Worm (Caenorhabditis elegans) whole organism, L1 larva: ENCODE data around the gene C01G12.7.

Experiments used
- C34B4.2 ChIP-seq: sonication (generic microtip); optimal IDR thresholded peaks from 2 replicates; lab custom pipeline; 2017; ENCODE audit warnings: mild to moderate bottlenecking, missing genetic modification characterization, missing compliant biosample characterization
- F16B12.6 ChIP-seq: fragments of 150-350 bp; optimal IDR thresholded peaks from 2 replicates; lab custom pipeline; 2014; ENCODE audit warnings: missing biosample characterization, missing genetic modification characterization
- aly-2 ChIP-seq: fragments of 150-350 bp; optimal IDR thresholded peaks from 2 replicates; lab custom pipeline; 2014; ENCODE audit warnings: missing biosample characterization, missing genetic modification characterization
- ama-1 ChIP-seq: fragments of 150-350 bp; optimal IDR thresholded peaks from 2 replicates; lab custom pipeline; 2014
- blmp-1 ChIP-seq: fragments of 150-350 bp; optimal IDR thresholded peaks from 2 replicates; lab custom pipeline; 2014; ENCODE audit warnings: missing biosample characterization, missing genetic modification characterization
- ceh-8 ChIP-seq: fragments of 200-800 bp; sonication (Bioruptor generic); optimal IDR thresholded peaks from 2 replicates; lab custom pipeline; 2018; ENCODE audit warnings: mild to moderate bottlenecking, missing genetic modification characterization, moderate library complexity, missing compliant biosample characterization
- ceh-82 ChIP-seq, 3 experiments: fragments of 150-350 bp in 1 of 3; sonication (generic microtip) in 2 of 3; optimal IDR thresholded peaks; 2 replicates each; lab custom pipeline; 2014 to 2017; ENCODE audit warnings: missing biosample characterization in 3 of 3, missing genetic modification characterization in 3 of 3
- ceh-90 ChIP-seq: sonication (generic microtip); optimal IDR thresholded peaks from 2 replicates; lab custom pipeline; 2016; ENCODE audit warnings: missing genetic modification characterization, missing compliant biosample characterization
- ces-1 ChIP-seq: fragments of 150-350 bp; optimal IDR thresholded peaks from 2 replicates; lab custom pipeline; 2014; ENCODE audit warnings: missing biosample characterization, missing genetic modification reagents, missing genetic modification characterization
- dsc-1 ChIP-seq: sonication (generic microtip); optimal IDR thresholded peaks from 2 replicates; lab custom pipeline; 2016; ENCODE audit warnings: mild to moderate bottlenecking, missing genetic modification characterization, missing compliant biosample characterization
- efl-1 ChIP-seq, 4 experiments: fragments of 150-350 bp; optimal IDR thresholded peaks in 3 of 4; peaks in 1 of 4; 1 replicate in 1 of 4; 2 replicates in 3 of 4; lab custom pipeline; 2014; ENCODE audit warnings: missing biosample characterization in 2 of 4, missing genetic modification characterization in 2 of 4, missing genetic modification reagents in 2 of 4
- egl-27 ChIP-seq, 2 experiments: fragments of 150-350 bp in 1 of 2; sonication (generic microtip); optimal IDR thresholded peaks; 3 replicates each; lab custom pipeline; 2017 to 2018; ENCODE audit warnings: missing biosample characterization in 2 of 2, missing genetic modification characterization in 2 of 2, missing genetic modification reagents in 2 of 2
- fkh-10 ChIP-seq: sonication (generic microtip); optimal IDR thresholded peaks from 2 replicates; lab custom pipeline; 2017; ENCODE audit warnings: missing biosample characterization, missing genetic modification reagents, missing genetic modification characterization
- fkh-4 ChIP-seq: sonication (generic microtip); optimal IDR thresholded peaks from 2 replicates; lab custom pipeline; 2016; ENCODE audit warnings: missing compliant biosample characterization, missing genetic modification characterization, borderline replicate concordance
- fkh-8 ChIP-seq: sonication (generic microtip); optimal IDR thresholded peaks from 2 replicates; lab custom pipeline; 2016; ENCODE audit warnings: mild to moderate bottlenecking, missing genetic modification characterization, missing compliant biosample characterization
- fos-1 ChIP-seq: fragments of 150-350 bp; optimal IDR thresholded peaks from 2 replicates; lab custom pipeline; 2014; ENCODE audit warnings: missing biosample characterization, missing genetic modification characterization
- grh-1 ChIP-seq: fragments of 200-800 bp; sonication (Bioruptor generic); IDR thresholded peaks from 2 replicates; pipeline ENCODE4 v1.3.6; 2022; ENCODE audit warnings: missing genetic modification reagents, missing genetic modification characterization, missing compliant biosample characterization
- irx-1 ChIP-seq: sonication (generic microtip); optimal IDR thresholded peaks from 2 replicates; lab custom pipeline; 2016; ENCODE audit warnings: missing genetic modification characterization, missing compliant biosample characterization
- isw-1 ChIP-seq: fragments of 200-800 bp; sonication (Bioruptor generic); IDR thresholded peaks from 2 replicates; pipeline ENCODE4 v1.3.6; 2022; ENCODE audit warnings: missing genetic modification characterization, missing compliant biosample characterization
- jun-1 ChIP-seq: fragments of 150-350 bp; optimal IDR thresholded peaks from 2 replicates; lab custom pipeline; 2014; ENCODE audit warnings: missing biosample characterization, missing genetic modification reagents, missing genetic modification characterization
- lin-13 ChIP-seq: fragments of 150-350 bp; optimal IDR thresholded peaks from 2 replicates; lab custom pipeline; 2014; ENCODE audit warnings: missing biosample characterization, missing genetic modification reagents, missing genetic modification characterization
- lin-14 ChIP-seq: fragments of 200-800 bp; sonication (Bioruptor generic); optimal IDR thresholded peaks from 2 replicates; lab custom pipeline; 2018; ENCODE audit warnings: mild to moderate bottlenecking, missing genetic modification characterization, moderate library complexity, missing compliant biosample characterization
- lin-15B ChIP-seq: fragments of 150-350 bp; sonication (generic microtip); optimal IDR thresholded peaks from 3 replicates; lab custom pipeline; 2014; ENCODE audit warnings: missing biosample characterization, missing genetic modification characterization
- lin-35 ChIP-seq, 2 experiments: fragments of 150-350 bp; optimal IDR thresholded peaks; 2 replicates each; lab custom pipeline; 2014; ENCODE audit warnings: missing biosample characterization in 2 of 2, missing genetic modification characterization in 2 of 2, missing genetic modification reagents in 2 of 2
- lin-39 ChIP-seq: fragments of 150-350 bp; optimal IDR thresholded peaks from 2 replicates; lab custom pipeline; 2014; ENCODE audit warnings: missing biosample characterization, missing genetic modification reagents, missing genetic modification characterization
- lsy-2 ChIP-seq, 2 experiments: fragments of 150-350 bp; optimal IDR thresholded peaks; 2 replicates each; lab custom pipeline; 2014; ENCODE audit warnings: missing biosample characterization in 2 of 2, missing genetic modification characterization in 2 of 2
- mdl-1 ChIP-seq, 2 experiments: fragments of 150-350 bp; optimal IDR thresholded peaks; 2 replicates each; lab custom pipeline; 2014 to 2017; ENCODE audit warnings: missing biosample characterization in 2 of 2, missing genetic modification characterization in 2 of 2, inconsistent platforms in 1 of 2
- mef-2 ChIP-seq: fragments of 150-350 bp; optimal IDR thresholded peaks from 2 replicates; lab custom pipeline; 2014; ENCODE audit warnings: missing biosample characterization, missing genetic modification characterization
- nhr-12 ChIP-seq: sonication (generic microtip); optimal IDR thresholded peaks from 2 replicates; lab custom pipeline; 2017; ENCODE audit warnings: missing biosample characterization, missing genetic modification characterization
- nhr-20 ChIP-seq: sonication (generic microtip); optimal IDR thresholded peaks from 2 replicates; lab custom pipeline; 2016; ENCODE audit warnings: mild to moderate bottlenecking, missing genetic modification characterization, missing compliant biosample characterization
- nhr-237 ChIP-seq: fragments of 150-350 bp; optimal IDR thresholded peaks from 2 replicates; lab custom pipeline; 2014; ENCODE audit warnings: missing biosample characterization, missing genetic modification characterization
- nhr-47 ChIP-seq: sonication (generic microtip); optimal IDR thresholded peaks from 2 replicates; lab custom pipeline; 2016; ENCODE audit warnings: mild to moderate bottlenecking, missing genetic modification characterization, moderate library complexity, missing compliant biosample characterization
- nhr-84 ChIP-seq: sonication (generic microtip); optimal IDR thresholded peaks from 2 replicates; lab custom pipeline; 2017; ENCODE audit warnings: missing biosample characterization, missing genetic modification characterization
- nhr-85 ChIP-seq: sonication (generic microtip); peaks from one replicate; lab custom pipeline; 2016; ENCODE audit warnings: missing genetic modification characterization, inconsistent platforms, missing compliant biosample characterization
- pax-3 ChIP-seq: fragments of 200-800 bp; sonication (Bioruptor generic); optimal IDR thresholded peaks from 2 replicates; lab custom pipeline; 2018; ENCODE audit warnings: mild to moderate bottlenecking, missing genetic modification characterization, moderate library complexity, missing compliant biosample characterization
- rnt-1 ChIP-seq: sonication (generic microtip); optimal IDR thresholded peaks from 2 replicates; lab custom pipeline; 2016; ENCODE audit warnings: mild to moderate bottlenecking, missing genetic modification characterization, moderate library complexity, missing compliant biosample characterization
- skn-1 ChIP-seq: fragments of 150-350 bp; optimal IDR thresholded peaks from 2 replicates; lab custom pipeline; 2014; ENCODE audit warnings: missing biosample characterization, missing genetic modification characterization
- swsn-7 ChIP-seq: sonication (generic microtip); optimal IDR thresholded peaks from 2 replicates; lab custom pipeline; 2016; ENCODE audit warnings: missing genetic modification characterization, missing compliant biosample characterization
- unc-130 ChIP-seq: fragments of 150-350 bp; optimal IDR thresholded peaks from 2 replicates; lab custom pipeline; 2017; ENCODE audit warnings: missing biosample characterization, missing genetic modification characterization, inconsistent platforms
- unc-30 ChIP-seq: sonication (generic microtip); optimal IDR thresholded peaks from 2 replicates; lab custom pipeline; 2017; ENCODE audit warnings: missing biosample characterization, missing genetic modification characterization
- unc-98 ChIP-seq: fragments of 200-800 bp; sonication (Bioruptor generic); IDR thresholded peaks from 2 replicates; pipeline ENCODE4 v1.3.6; 2022; ENCODE audit warnings: missing genetic modification characterization, missing compliant biosample characterization
- zag-1 ChIP-seq: fragments of 150-350 bp; optimal IDR thresholded peaks from 2 replicates; lab custom pipeline; 2014; ENCODE audit warnings: missing biosample characterization, missing genetic modification characterization
- zip-4 ChIP-seq: fragments of 200-800 bp; sonication (Bioruptor generic); optimal IDR thresholded peaks from 2 replicates; lab custom pipeline; 2018; ENCODE audit warnings: mild to moderate bottlenecking, missing genetic modification characterization, moderate library complexity, missing compliant biosample characterization

Gene C01G12.7

DNA sequence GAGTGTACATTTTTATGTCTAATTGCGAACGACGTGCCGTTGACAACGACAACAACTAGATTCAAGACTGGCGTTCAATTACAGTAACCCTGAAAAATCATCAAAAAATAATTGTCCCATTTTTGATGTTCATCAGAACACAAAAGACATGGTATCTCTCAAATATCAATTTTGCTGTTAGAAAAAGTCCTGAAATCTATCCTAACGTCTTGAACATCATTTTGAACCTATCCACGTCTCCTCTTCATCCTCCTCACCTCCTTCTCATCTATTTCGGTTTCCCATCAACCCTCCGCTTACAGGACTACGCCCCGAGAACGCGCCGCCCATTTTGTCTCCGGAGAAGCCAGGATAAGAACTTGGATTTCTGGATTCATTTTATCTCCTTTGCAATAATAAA is 24.0 kb upstream of the C01G12.7 start, which contains the start of gene mltn-9:
mltn-9 (plus strand) TSS at position 301 of the 400 bp plus-strand sequence.
- TF ChIP-seq zip-4 (GFP tag; lab: Kevin White, UChicago) (no peak), irx-1 (no peak), nhr-237 (tag; lab: Kevin White, UChicago) (no peak), ceh-8 (no peak), nhr-47 (tag; lab: Kevin White, UChicago) (no peak), unc-130 (tag; lab: Kevin White, UChicago) (no peak), pax-3 (tag; lab: Kevin White, UChicago) (no peak), rnt-1 (tag; lab: Kevin White, UChicago) (no peak), mef-2 (tag; lab: Kevin White, UChicago) (no peak), ceh-90 (no peak), nhr-85 (tag; lab: Kevin White, UChicago) (no peak), lin-35 (GFP tag; optimal IDR thresholded peaks at IDR 0.05; lab: Kevin White, UChicago) (no peak), zag-1 (tag; lab: Kevin White, UChicago) (no peak), jun-1 (tag; lab: Kevin White, UChicago) (no peak), isw-1 (GFP tag; lab: Robert Waterston, UW) (no peak), unc-30 (tag; lab: Kevin White, UChicago) (no peak), fkh-8 (no peak), nhr-12 (tag; lab: Kevin White, UChicago) (no peak), ces-1 (GFP tag; lab: Kevin White, UChicago) (no peak)

DNA sequence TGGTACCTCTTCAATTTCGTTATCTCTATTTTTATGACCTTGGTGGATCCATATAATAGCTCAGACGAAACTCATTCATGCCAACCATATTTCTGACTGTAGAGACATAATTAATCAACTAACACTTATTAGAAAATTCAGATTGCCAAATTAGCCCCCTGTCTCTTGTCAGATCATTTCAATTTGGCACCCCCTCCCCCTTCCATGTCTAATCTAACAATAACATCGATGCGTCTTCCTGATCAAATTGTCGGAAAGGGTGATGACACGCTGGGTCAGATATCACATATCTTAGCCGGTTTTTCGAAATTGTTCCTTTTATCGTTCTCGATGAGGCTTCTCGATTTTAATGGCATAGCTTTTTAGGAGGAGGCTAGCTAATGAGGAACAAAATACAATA is 19.6 kb upstream of the C01G12.7 start:
- TF ChIP-seq blmp-1, result peak; percentile 7
- no peak for TF ChIP-seq nhr-84

DNA sequence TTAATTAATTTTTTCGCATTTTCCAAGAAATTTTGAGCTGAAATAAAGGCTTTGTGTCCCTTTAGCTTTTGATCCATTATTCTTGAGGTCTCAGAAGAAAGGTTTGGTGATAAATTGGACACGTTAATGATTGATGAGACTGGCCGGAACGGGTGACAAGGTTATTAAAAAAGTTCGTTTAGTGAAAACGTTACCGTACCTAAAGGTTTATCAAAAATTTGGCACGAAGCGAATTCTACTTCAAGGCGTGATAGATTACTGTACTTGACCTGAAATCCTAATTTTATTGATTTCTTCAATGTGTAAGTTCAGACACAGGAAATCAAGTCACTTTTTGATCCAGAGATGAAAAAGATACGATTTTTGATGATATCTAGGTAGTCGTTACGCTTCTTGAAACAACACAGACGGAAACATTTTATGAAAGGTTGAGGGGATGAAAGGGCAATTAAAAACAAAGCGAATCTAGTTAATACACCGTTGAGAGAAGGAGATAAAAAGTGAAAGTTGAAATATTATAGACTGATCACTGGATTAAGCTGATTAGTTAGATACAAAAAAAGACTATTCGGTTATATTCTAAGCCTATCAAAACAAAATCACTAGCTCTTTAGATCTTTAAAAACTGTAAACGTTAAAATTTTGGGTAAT is 18.9 kb upstream of the C01G12.7 start:
- no peak for TF ChIP-seq irx-1
- no peak for TF ChIP-seq mef-2 (tag; lab: Kevin White, UChicago)
- no peak for TF ChIP-seq dsc-1
- TF ChIP-seq fos-1 (tag; lab: Kevin White, UChicago), result no peak
- TF ChIP-seq zag-1 (tag; lab: Kevin White, UChicago), result no peak
- TF ChIP-seq swsn-7 (tag; lab: Kevin White, UChicago), result no peak
- no peak for TF ChIP-seq F16B12.6 (tag; lab: Kevin White, UChicago)
- no peak for TF ChIP-seq ceh-82 (tag; optimal IDR thresholded peaks at IDR 0.05; lab: Kevin White, UChicago)
- no peak for TF ChIP-seq skn-1 (tag; lab: Kevin White, UChicago)
- no peak for TF ChIP-seq efl-1 (optimal IDR thresholded peaks at IDR 0.05; lab: Kevin White, UChicago)
- peak in 1 of 2 experiments; percentile 50 for TF ChIP-seq efl-1 (GFP tag; optimal IDR thresholded peaks at IDR 0.05 in 1 of 2; lab: Kevin White, UChicago)
- TF ChIP-seq grh-1 (GFP tag; lab: Robert Waterston, UW), result no peak
- TF ChIP-seq nhr-12 (tag; lab: Kevin White, UChicago), result no peak
- TF ChIP-seq zip-4 (GFP tag; lab: Kevin White, UChicago), result no peak
- no peak for TF ChIP-seq lsy-2 (tag; optimal IDR thresholded peaks at IDR 0.05; lab: Kevin White, UChicago)
- peak; percentile 20 for TF ChIP-seq ama-1 (lab: Kevin White, UChicago)
- TF ChIP-seq lin-35 (GFP tag; optimal IDR thresholded peaks at IDR 0.05; lab: Kevin White, UChicago), result no peak
- TF ChIP-seq lin-13 (GFP tag; lab: Kevin White, UChicago), result no peak
- TF ChIP-seq unc-98 (GFP tag; lab: Robert Waterston, UW), result no peak
- TF ChIP-seq lin-15B, result no peak
- TF ChIP-seq mdl-1 (tag; optimal IDR thresholded peaks at IDR 0.05; lab: Kevin White, UChicago), result no peak
- no peak for TF ChIP-seq jun-1 (tag; lab: Kevin White, UChicago)
- no peak for TF ChIP-seq fkh-4 (tag; lab: Kevin White, UChicago)
- TF ChIP-seq lin-39 (tag; lab: Kevin White, UChicago), result peak; percentile 16
- no peak for TF ChIP-seq C34B4.2 (tag; lab: Kevin White, UChicago)
- no peak for TF ChIP-seq egl-27 (tag; optimal IDR thresholded peaks at IDR 0.05; lab: Kevin White, UChicago)
- no peak for TF ChIP-seq isw-1 (GFP tag; lab: Robert Waterston, UW)
- TF ChIP-seq lin-14 (GFP tag; lab: Kevin White, UChicago), result no peak
- peak; percentile 42 for TF ChIP-seq blmp-1
- TF ChIP-seq aly-2, result no peak
- TF ChIP-seq fkh-10, result no peak
- TF ChIP-seq nhr-20 (tag; lab: Kevin White, UChicago), result no peak
